Fruit fly (Drosophila melanogaster) S2 (cell line): ENCODE measurements around the gene Rim.

Experiments used
- CG8478 ChIP-seq: fragments of >200 bp; optimal IDR thresholded peaks from 2 replicates; lab custom pipeline; 2018
- CTCF ChIP-seq, 2 experiments: fragments of >200 bp; optimal IDR thresholded peaks; 2 replicates each; lab custom pipeline; 2018

- TF ChIP-seq CG8478 (no peak), CTCF (optimal IDR thresholded peaks at IDR 0.05; lab: Kevin White, UChicago) (no peak)
These were observed 18.4 kb upstream of the Rim start for dm6 chr3R:17934752-17935151.
